Worm (Caenorhabditis elegans): ENCODE results near the gene rev-3.

Gene rev-3

DNA sequence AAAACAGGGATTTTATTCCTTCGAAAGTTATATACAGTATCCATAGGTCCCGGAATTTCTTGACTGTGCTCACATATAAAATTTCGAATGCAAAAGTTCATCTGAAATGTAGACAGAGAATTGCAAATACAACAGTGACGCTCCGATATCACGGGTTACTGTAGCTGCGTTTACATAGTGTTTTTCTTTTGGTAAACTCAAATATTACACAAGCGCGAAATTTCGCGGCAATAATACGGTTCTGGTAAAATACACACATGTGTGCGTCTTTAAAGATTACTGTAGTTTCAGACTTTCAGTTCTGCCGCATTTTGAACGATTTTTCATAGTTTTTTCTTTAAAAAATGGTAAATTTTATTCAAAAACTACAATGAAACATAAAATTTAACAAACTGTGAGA lies at the start of gene rev-3:
Gene rev-3, minus strand, starts transcription at position 101 of the 400 bp plus-strand sequence.
- TF ChIP-seq ZK337.2 (GFP tag; IDR thresholded peaks at IDR 0.05) (no peak), tra-1 (GFP tag; IDR thresholded peaks at IDR 0.05) (no peak), lin-13 (GFP tag; optimal IDR thresholded peaks at IDR 0.05) (no peak), egl-43 (GFP tag; IDR thresholded peaks at IDR 0.05) (no peak), rbr-2 (tag; optimal IDR thresholded peaks at IDR 0.05) (no peak), ceh-44 (GFP tag; IDR thresholded peaks at IDR 0.05) (no peak), ceh-28 (tag; optimal IDR thresholded peaks at IDR 0.05) (no peak), zip-11 (GFP tag; IDR thresholded peaks at IDR 0.05) (no peak)

DNA sequence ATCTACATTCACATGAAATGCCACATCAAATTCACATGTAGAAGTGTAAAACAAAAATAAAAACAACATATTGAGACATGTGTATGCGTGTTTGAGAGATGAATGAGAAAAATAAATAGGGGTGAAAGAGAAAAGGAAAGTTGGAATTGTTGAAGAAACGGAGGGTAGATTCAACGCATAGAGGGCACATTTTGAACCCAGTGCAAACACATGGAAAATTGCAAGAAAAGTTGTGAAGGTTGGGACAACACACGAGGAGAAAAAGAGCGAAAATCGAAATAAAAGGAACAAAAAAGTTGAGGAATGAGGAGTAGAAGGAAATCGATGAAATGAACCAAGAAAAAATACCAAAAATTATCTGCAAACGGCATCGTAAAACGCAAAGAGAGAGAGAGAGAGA lies 49.1 kb upstream of the rev-3 start:
- TF ChIP-seq Y5F2A.4 (GFP tag; optimal IDR thresholded peaks at IDR 0.05) (no peak), ama-1 (optimal IDR thresholded peaks at IDR 0.05) (no peak), mxl-2 (GFP tag; conservative IDR thresholded peaks at IDR 0.05) (0 out of 2 replicates have a peak, but pooled peaks have one; percentile 0), unc-62 (GFP tag; optimal IDR thresholded peaks at IDR 0.05 in 1 of 2) (peak in 1 of 2 experiments; percentile 91), unc-62 (tag; optimal IDR thresholded peaks at IDR 0.05) (no peak), daf-16 (GFP tag; optimal IDR thresholded peaks at IDR 0.05) (peak in 1 of 2 experiments; percentile 38), daf-16 (tag; optimal IDR thresholded peaks at IDR 0.05) (no peak)

DNA sequence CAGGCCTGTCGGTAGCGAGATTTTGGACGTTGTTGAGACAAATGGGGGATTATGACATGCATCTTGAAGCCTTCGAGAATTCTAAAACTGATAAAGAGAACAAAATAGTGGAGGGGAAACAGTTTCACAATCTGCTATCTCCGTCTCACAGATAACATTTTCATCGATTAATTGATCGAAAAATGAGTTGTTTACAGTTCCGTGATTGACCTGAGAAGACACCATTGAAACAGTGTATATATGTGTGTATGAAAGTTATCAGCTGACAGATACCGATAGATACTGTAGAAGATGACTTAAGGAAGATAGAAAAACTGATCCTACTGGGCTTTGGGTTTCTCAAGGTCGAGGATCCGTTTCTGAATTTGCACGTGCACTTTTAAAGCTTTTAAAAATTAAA lies 48.7 kb upstream of the rev-3 start:
- TF ChIP-seq ZK546.5 (tag; optimal IDR thresholded peaks at IDR 0.05) (no peak), nhr-237 (tag; optimal IDR thresholded peaks at IDR 0.05) (no peak), daf-12 (tag; optimal IDR thresholded peaks at IDR 0.05) (no peak), lin-15B (tag; optimal IDR thresholded peaks at IDR 0.05) (no peak), lsy-2 (tag; optimal IDR thresholded peaks at IDR 0.05) (peak in 1 of 2 experiments; percentile 1), F10B5.3 (tag; optimal IDR thresholded peaks at IDR 0.05) (no peak), daf-8 (GFP tag; IDR thresholded peaks at IDR 0.05) (no peak), duxl-1 (tag; optimal IDR thresholded peaks at IDR 0.05; ENCODE audit: poor library complexity) (no peak), nhr-102 (tag; optimal IDR thresholded peaks at IDR 0.05) (no peak), sdz-12 (GFP tag; optimal IDR thresholded peaks at IDR 0.05) (no peak), ztf-7 (tag; optimal IDR thresholded peaks at IDR 0.05) (no peak), zip-11 (GFP tag; IDR thresholded peaks at IDR 0.05) (no peak), vab-7 (GFP tag; IDR thresholded peaks at IDR 0.05) (no peak), nhr-6 (tag; optimal IDR thresholded peaks at IDR 0.05) (peak; percentile 49), daf-16 (GFP tag; optimal IDR thresholded peaks at IDR 0.05) (peak in 1 of 2 experiments; percentile 53), daf-16 (tag; optimal IDR thresholded peaks at IDR 0.05) (peak; percentile 96), jun-1 (tag; optimal IDR thresholded peaks at IDR 0.05) (no peak), dmd-8 (GFP tag; IDR thresholded peaks at IDR 0.05) (no peak), arid-1 (GFP tag; conservative IDR thresholded peaks at IDR 0.05) (no peak), F37D6.2 (tag; optimal IDR thresholded peaks at IDR 0.05) (no peak), unc-130 (GFP tag; optimal IDR thresholded peaks at IDR 0.05) (no peak), lin-38 (GFP tag; IDR thresholded peaks at IDR 0.05) (no peak), F26F4.8 (GFP tag; conservative IDR thresholded peaks at IDR 0.05) (no peak), zip-2 (tag; optimal IDR thresholded peaks at IDR 0.05) (no peak), saeg-2 (GFP tag; IDR thresholded peaks at IDR 0.05) (no peak), zfp-3 (GFP tag; conservative IDR thresholded peaks at IDR 0.05) (no peak), ceh-28 (tag; optimal IDR thresholded peaks at IDR 0.05) (no peak), mxl-2 (GFP tag; conservative IDR thresholded peaks at IDR 0.05) (no peak), lir-3 (tag; optimal IDR thresholded peaks at IDR 0.05) (no peak), hlh-11 (tag; optimal IDR thresholded peaks at IDR 0.05) (peak; percentile 62), tra-1 (GFP tag; IDR thresholded peaks at IDR 0.05) (no peak), hmg-1.1 (GFP tag; IDR thresholded peaks at IDR 0.05) (no peak), skn-1 (tag; optimal IDR thresholded peaks at IDR 0.05) (no peak), lin-1 (GFP tag; IDR thresholded peaks at IDR 0.05) (0 out of 2 replicates have a peak, but pooled peaks have one; percentile 27), mxl-3 (GFP tag; optimal IDR thresholded peaks at IDR 0.05) (no peak), spr-3 (GFP tag; optimal IDR thresholded peaks at IDR 0.05) (no peak), ces-1 (GFP tag; optimal IDR thresholded peaks at IDR 0.05) (no peak), mes-2 (tag; optimal IDR thresholded peaks at IDR 0.05; ENCODE audit: poor library complexity, severe bottlenecking) (peak; percentile 21), cey-2 (tag; optimal IDR thresholded peaks at IDR 0.05; ENCODE audit: borderline replicate concordance, insufficient read depth) (no peak)

All from whole organism, L4 larva.